2 fruit fly cellular contexts compared by ENCODE assay signal in the genomic region with DNA sequence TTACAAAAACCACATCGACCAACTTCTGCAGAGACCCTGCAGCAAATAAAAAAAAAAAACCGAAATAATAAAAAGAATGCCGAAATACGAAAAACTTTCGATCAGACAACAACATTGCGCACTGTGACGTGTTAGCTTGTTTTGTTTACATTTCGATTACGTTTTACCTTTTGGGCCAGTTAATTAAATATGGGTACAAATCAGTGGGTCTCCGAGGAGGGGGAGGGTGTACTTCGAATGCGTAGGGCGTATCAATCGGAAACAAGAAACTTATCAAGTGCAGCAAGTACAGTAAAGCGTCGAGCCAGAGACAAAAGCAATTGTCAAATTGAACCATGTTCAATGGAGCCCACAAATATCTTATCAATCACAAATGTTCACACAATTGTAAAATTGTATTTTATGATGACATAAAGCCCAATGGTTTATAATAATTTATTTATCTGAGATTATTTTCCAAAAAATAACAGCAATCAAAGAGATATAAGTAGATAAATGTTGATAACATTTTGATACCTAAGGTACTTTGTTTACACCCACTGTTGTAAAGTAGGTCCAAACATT.
TF ChIP-seq lines count a peak whose summit lies in the region.

A gene (minus strand): TSS at position 46 of the 564 bp plus-strand sequence.

- no peak for TF ChIP-seq CTCF in whole organism, embryonic (GFP tag; optimal IDR thresholded peaks at IDR 0.05; lab: Kevin White, UChicago)

TF ChIP-seq in whole organism, embryonic, 481 proteins besides CTCF, POLR2A, EP300 and RAD21:
- TF ChIP-seq CG14965 (GFP tag; optimal IDR thresholded peaks at IDR 0.05; lab: Kevin White, UChicago; ENCODE audit: borderline replicate concordance) = no peak
- TF ChIP-seq grau (tag; optimal IDR thresholded peaks at IDR 0.05; lab: Kevin White, UChicago) = peak; percentile 55
- peak; percentile 9 for TF ChIP-seq CG5180 (GFP tag; optimal IDR thresholded peaks at IDR 0.05; lab: Kevin White, UChicago)
- no peak for TF ChIP-seq Aef1 (GFP tag; IDR thresholded peaks at IDR 0.05; lab: Robert Waterston, UW)
- peak; percentile 6 for TF ChIP-seq grn (GFP tag; optimal IDR thresholded peaks at IDR 0.05; lab: Kevin White, UChicago)
- TF ChIP-seq mirr (GFP tag; optimal IDR thresholded peaks at IDR 0.05; lab: Kevin White, UChicago) = peak; percentile 69
- TF ChIP-seq CG1024 (GFP tag; IDR thresholded peaks at IDR 0.05; lab: Robert Waterston, UW) = no peak
- TF ChIP-seq caup (GFP tag; optimal IDR thresholded peaks at IDR 0.05; lab: Kevin White, UChicago; ENCODE audit: severe bottlenecking) = peak; percentile 2
- TF ChIP-seq sens (GFP tag; lab: Kevin White, UChicago) = peak; percentile 53
- no peak for TF ChIP-seq tna (GFP tag; IDR thresholded peaks at IDR 0.05; lab: Robert Waterston, UW; ENCODE audit: partially characterized antibody)
- TF ChIP-seq ase (GFP tag; IDR thresholded peaks at IDR 0.05; lab: Robert Waterston, UW) = no peak
- no peak for TF ChIP-seq gsb (GFP tag; IDR thresholded peaks at IDR 0.05; lab: Robert Waterston, UW)
- TF ChIP-seq vvl (GFP tag; IDR thresholded peaks at IDR 0.05; lab: Robert Waterston, UW) = 0 out of 2 replicates have a peak, but pooled peaks have one; percentile 18
- TF ChIP-seq Lim3 (GFP tag; IDR thresholded peaks at IDR 0.05; lab: Robert Waterston, UW) = peak; percentile 73; the same call in 1 of the 2 replicates
- TF ChIP-seq CG32772 (GFP tag; IDR thresholded peaks at IDR 0.05; lab: Robert Waterston, UW) = no peak
- peak; percentile 45 for TF ChIP-seq exex (tag; optimal IDR thresholded peaks at IDR 0.05; lab: Kevin White, UChicago)
- TF ChIP-seq abd-A (tag; optimal IDR thresholded peaks at IDR 0.05; lab: Kevin White, UChicago) = no peak
- TF ChIP-seq CG3847 (GFP tag; IDR thresholded peaks at IDR 0.05; lab: Robert Waterston, UW) = no peak
- TF ChIP-seq CG17568 (GFP tag; optimal IDR thresholded peaks at IDR 0.05; lab: Kevin White, UChicago) = no peak

TF ChIP-seq in whole organism, prepupa, 60 proteins besides CTCF, POLR2A, EP300 and RAD21:
- no peak for TF ChIP-seq salr (GFP tag; optimal IDR thresholded peaks at IDR 0.05; lab: Kevin White, UChicago)
- peak; percentile 15 for TF ChIP-seq fkh (GFP tag; optimal IDR thresholded peaks at IDR 0.05; lab: Kevin White, UChicago)
- TF ChIP-seq svp (GFP tag; lab: Kevin White, UChicago) = peak; percentile 23
TF ChIP-seq in whole organism, prepupa: peak in this region for 2.
